Fruit fly (Drosophila melanogaster) whole organism, embryonic: ENCODE results near the gene CG34116.
A peak's percentile ranks its signal among the peaks of the same experiment; 100 is the strongest.

Source experiments
- Aef1 ChIP-seq: fragments of 200-800 bp; sonication (Bioruptor generic); IDR thresholded peaks from 3 replicates; pipeline ENCODE4 v1.3.6; 2022; ENCODE audit warnings: missing biosample characterization, missing genetic modification characterization
- Asciz ChIP-seq: fragments of 200-800 bp; sonication (Bioruptor generic); optimal IDR thresholded peaks from 2 replicates; lab custom pipeline; 2017; ENCODE audit warnings: missing biosample characterization, mild to moderate bottlenecking, missing genetic modification characterization, missing genetic modification reagents
- Atf-2 ChIP-seq: fragments of 200-800 bp; sonication (Bioruptor generic); optimal IDR thresholded peaks from 2 replicates; lab custom pipeline; 2016; ENCODE audit warnings: missing biosample characterization, missing genetic modification characterization
- Atf3 ChIP-seq: fragments of 200-800 bp; sonication (Bioruptor generic); optimal IDR thresholded peaks from 3 replicates; lab custom pipeline; 2016; ENCODE audit warnings: missing biosample characterization, missing genetic modification characterization
- CG10209 ChIP-seq: fragments of 200-800 bp; sonication (Bioruptor generic); optimal IDR thresholded peaks from 3 replicates; lab custom pipeline; 2017; ENCODE audit warnings: missing biosample characterization, mild to moderate bottlenecking, missing genetic modification characterization, missing genetic modification reagents
- CG10979 ChIP-seq: fragments of 200-800 bp; sonication (Bioruptor generic); optimal IDR thresholded peaks from 2 replicates; lab custom pipeline; 2018; ENCODE audit warnings: missing biosample characterization, mild to moderate bottlenecking, missing genetic modification characterization, moderate library complexity
- CG14667 ChIP-seq: fragments of 200-800 bp; sonication (Bioruptor generic); IDR thresholded peaks from 2 replicates; pipeline ENCODE4 v1.3.6; 2022; ENCODE audit warnings: missing biosample characterization, missing genetic modification characterization
- CG15269 ChIP-seq: fragments of 200-800 bp; sonication (Bioruptor generic); optimal IDR thresholded peaks from 2 replicates; lab custom pipeline; 2018; ENCODE audit warnings: missing biosample characterization, mild to moderate bottlenecking, missing genetic modification characterization, moderate library complexity
- CG1602 ChIP-seq: fragments of 200-800 bp; sonication (Bioruptor generic); optimal IDR thresholded peaks from 3 replicates; lab custom pipeline; 2016; ENCODE audit warnings: missing biosample characterization, missing genetic modification characterization
- CG17186 ChIP-seq: fragments of 200-800 bp; sonication (Bioruptor generic); optimal IDR thresholded peaks from 3 replicates; lab custom pipeline; 2017; ENCODE audit warnings: missing biosample characterization, missing genetic modification reagents, missing genetic modification characterization
- CG17829 ChIP-seq: fragments of 200-800 bp; optimal IDR thresholded peaks from 2 replicates; lab custom pipeline; 2019; ENCODE audit warnings: missing biosample characterization, mild to moderate bottlenecking, missing genetic modification characterization, moderate library complexity
- CG18476 ChIP-seq: fragments of 200-800 bp; sonication (Bioruptor generic); optimal IDR thresholded peaks from 2 replicates; lab custom pipeline; 2016; ENCODE audit warnings: missing biosample characterization, mild to moderate bottlenecking, missing genetic modification characterization
- CG2116 ChIP-seq: fragments of 200-800 bp; sonication (Bioruptor generic); optimal IDR thresholded peaks from 3 replicates; lab custom pipeline; 2018; ENCODE audit warnings: missing biosample characterization, mild to moderate bottlenecking, missing genetic modification characterization
- CG2202 ChIP-seq: fragments of 200-800 bp; sonication (Bioruptor generic); optimal IDR thresholded peaks from 2 replicates; lab custom pipeline; 2018; ENCODE audit warnings: missing biosample characterization, mild to moderate bottlenecking, missing genetic modification characterization
- CG2875 ChIP-seq: fragments of 200-800 bp; sonication (Bioruptor generic); optimal IDR thresholded peaks from 2 replicates; lab custom pipeline; 2017; ENCODE audit warnings: missing biosample characterization, mild to moderate bottlenecking, missing genetic modification characterization, missing genetic modification reagents
- CG4360 ChIP-seq: fragments of 200-800 bp; sonication (Bioruptor generic); IDR thresholded peaks from 2 replicates; pipeline ENCODE4 v1.3.6; 2022; ENCODE audit warnings: missing biosample characterization, missing genetic modification characterization
- CG6654 ChIP-seq: fragments of 200-800 bp; sonication (Bioruptor generic); optimal IDR thresholded peaks from 2 replicates; lab custom pipeline; 2017; ENCODE audit warnings: missing biosample characterization, mild to moderate bottlenecking, missing genetic modification characterization
- CG7786 ChIP-seq: fragments of 200-800 bp; sonication (Bioruptor generic); optimal IDR thresholded peaks from 2 replicates; lab custom pipeline; 2016; ENCODE audit warnings: missing biosample characterization, missing genetic modification characterization
- CHES-1-like ChIP-seq: fragments of 200-800 bp; sonication (Bioruptor generic); optimal IDR thresholded peaks from 2 replicates; lab custom pipeline; 2016; ENCODE audit warnings: missing biosample characterization, missing genetic modification characterization
- Dp ChIP-seq: fragments of 200-800 bp; sonication (Bioruptor generic); optimal IDR thresholded peaks from 2 replicates; lab custom pipeline; 2018; ENCODE audit warnings: missing biosample characterization, mild to moderate bottlenecking, missing genetic modification characterization, moderate library complexity
- Hr51 ChIP-seq, 2 experiments: fragments of 200-800 bp; sonication (Bioruptor generic); optimal IDR thresholded peaks; 2 replicates in 1 of 2; 3 replicates in 1 of 2; lab custom pipeline; 2016 to 2018; ENCODE audit warnings: missing biosample characterization in 2 of 2, missing genetic modification characterization in 2 of 2, mild to moderate bottlenecking in 1 of 2, moderate library complexity in 1 of 2
- Med ChIP-seq: fragments of 200-800 bp; sonication (Bioruptor generic); peaks from one replicate; lab custom pipeline; 2016; ENCODE audit warnings: missing biosample characterization, missing genetic modification characterization, mild to moderate bottlenecking, inconsistent platforms, moderate library complexity
- NC2α ChIP-seq: fragments of 200-800 bp; sonication (Bioruptor generic); optimal IDR thresholded peaks from 2 replicates; lab custom pipeline; 2016; ENCODE audit warnings: missing biosample characterization, missing genetic modification characterization
- Stat92E ChIP-seq, 3 experiments: fragments of >200 bp in 2 of 3; fragments of 200-800 bp in 1 of 3; sonication (Bioruptor generic) in 1 of 3; optimal IDR thresholded peaks; 2 replicates each; lab custom pipeline; 2017 to 2019; ENCODE audit warnings: missing biosample characterization in 3 of 3, missing genetic modification characterization in 3 of 3, mild to moderate bottlenecking in 1 of 3, moderate library complexity in 1 of 3
- chn ChIP-seq: fragments of 200-800 bp; sonication (Bioruptor generic); optimal IDR thresholded peaks from 2 replicates; lab custom pipeline; 2016; ENCODE audit warnings: missing biosample characterization, missing genetic modification characterization
- dan ChIP-seq: fragments of 200-800 bp; sonication (Bioruptor generic); IDR thresholded peaks from 2 replicates; pipeline ENCODE4 v1.3.6; 2022; ENCODE audit warnings: missing biosample characterization, missing genetic modification characterization
- dati ChIP-seq: fragments of 200-800 bp; sonication (Bioruptor generic); IDR thresholded peaks from 2 replicates; pipeline ENCODE4 v1.3.6; 2022; ENCODE audit warnings: missing biosample characterization, missing genetic modification characterization
- dmrt11E ChIP-seq: fragments of 200-800 bp; sonication (Bioruptor generic); optimal IDR thresholded peaks from 3 replicates; lab custom pipeline; 2018; ENCODE audit warnings: missing biosample characterization, mild to moderate bottlenecking, missing genetic modification characterization, moderate library complexity
- esg ChIP-seq: fragments of 200-800 bp; sonication (Bioruptor generic); conservative IDR thresholded peaks from 2 replicates; pipeline ENCODE4 v1.3.6; 2022; ENCODE audit warnings: missing biosample characterization, missing genetic modification characterization
- ewg ChIP-seq: fragments of 200-800 bp; sonication (Bioruptor generic); optimal IDR thresholded peaks from 3 replicates; lab custom pipeline; 2017; ENCODE audit warnings: mild to moderate bottlenecking, missing biosample characterization, missing genetic modification reagents, missing genetic modification characterization
- eyg ChIP-seq: fragments of 200-800 bp; sonication (Bioruptor generic); optimal IDR thresholded peaks from 3 replicates; lab custom pipeline; 2016; ENCODE audit warnings: missing biosample characterization, missing genetic modification characterization
- gcm2 ChIP-seq: fragments of 200-800 bp; sonication (Bioruptor generic); optimal IDR thresholded peaks from 2 replicates; lab custom pipeline; 2016; ENCODE audit warnings: missing biosample characterization, missing genetic modification characterization
- grau ChIP-seq: fragments of 200-800 bp; optimal IDR thresholded peaks from 3 replicates; lab custom pipeline; 2019; ENCODE audit warnings: missing biosample characterization, mild to moderate bottlenecking, missing genetic modification characterization, moderate library complexity
- grn ChIP-seq: fragments of 200-800 bp; sonication (Bioruptor generic); optimal IDR thresholded peaks from 3 replicates; lab custom pipeline; 2017; ENCODE audit warnings: missing biosample characterization, missing genetic modification characterization
- lov ChIP-seq, 2 experiments: fragments of 200-800 bp in 1 of 2; fragments of >200 bp in 1 of 2; sonication (Bioruptor generic) in 1 of 2; IDR thresholded peaks in 1 of 2; optimal IDR thresholded peaks in 1 of 2; 2 replicates in 1 of 2; 3 replicates in 1 of 2; pipeline versions ENCODE4 v1.3.6 to Lab custom; 2017 to 2022; ENCODE audit warnings: missing biosample characterization in 1 of 2, missing genetic modification characterization in 1 of 2
- mam ChIP-seq: fragments of 200-800 bp; sonication (Bioruptor generic); optimal IDR thresholded peaks from 3 replicates; lab custom pipeline; 2016; ENCODE audit warnings: missing biosample characterization, missing genetic modification characterization
- onecut ChIP-seq: fragments of 200-800 bp; sonication (Bioruptor generic); IDR thresholded peaks from 2 replicates; pipeline ENCODE4 v1.3.6; 2022; ENCODE audit warnings: missing biosample characterization, missing genetic modification characterization
- org-1 ChIP-seq: fragments of 200-800 bp; sonication (Bioruptor generic); optimal IDR thresholded peaks from 2 replicates; lab custom pipeline; 2017; ENCODE audit warnings: missing biosample characterization, missing genetic modification characterization
- psq ChIP-seq: fragments of 200-800 bp; sonication (Bioruptor generic); optimal IDR thresholded peaks from 2 replicates; lab custom pipeline; 2017; ENCODE audit warnings: missing biosample characterization, missing genetic modification characterization
- row ChIP-seq: fragments of 200-800 bp; sonication (Bioruptor generic); IDR thresholded peaks from 3 replicates; pipeline ENCODE4 v1.3.6; 2022; ENCODE audit warnings: missing biosample characterization, missing genetic modification characterization
- seq ChIP-seq: fragments of 200-800 bp; sonication (Bioruptor generic); IDR thresholded peaks from 2 replicates; pipeline ENCODE4 v1.3.6; 2022; ENCODE audit warnings: missing biosample characterization, missing genetic modification characterization
- slou ChIP-seq: fragments of 200-800 bp; sonication (Bioruptor generic); optimal IDR thresholded peaks from 3 replicates; lab custom pipeline; 2016; ENCODE audit warnings: missing biosample characterization, missing genetic modification characterization
- sqz ChIP-seq: fragments of 200-800 bp; sonication (Bioruptor generic); optimal IDR thresholded peaks from 3 replicates; lab custom pipeline; 2018; ENCODE audit warnings: missing biosample characterization, mild to moderate bottlenecking, missing genetic modification characterization
- ssp ChIP-seq: fragments of 200-800 bp; sonication (Bioruptor generic); IDR thresholded peaks from 2 replicates; pipeline ENCODE4 v1.3.6; 2022; ENCODE audit warnings: missing biosample characterization, missing genetic modification characterization
- tna ChIP-seq: fragments of 200-800 bp; sonication (Bioruptor generic); IDR thresholded peaks from 2 replicates; pipeline ENCODE4 v1.3.6; 2022; ENCODE audit warnings: missing biosample characterization, missing genetic modification characterization; ENCODE audit not compliant: partially characterized antibody
- trh ChIP-seq: fragments of 200-800 bp; sonication (Bioruptor generic); optimal IDR thresholded peaks from 2 replicates; lab custom pipeline; 2016; ENCODE audit warnings: missing biosample characterization, missing genetic modification characterization
- unpg ChIP-seq: fragments of 200-800 bp; sonication (Bioruptor generic); optimal IDR thresholded peaks from 3 replicates; lab custom pipeline; 2018; ENCODE audit warnings: missing biosample characterization, mild to moderate bottlenecking, missing genetic modification characterization, moderate library complexity
- zen ChIP-seq: fragments of 200-800 bp; sonication (Bioruptor generic); optimal IDR thresholded peaks from 3 replicates; lab custom pipeline; 2018; ENCODE audit warnings: missing biosample characterization, mild to moderate bottlenecking, missing genetic modification characterization, moderate library complexity

CG34116 gene

DNA sequence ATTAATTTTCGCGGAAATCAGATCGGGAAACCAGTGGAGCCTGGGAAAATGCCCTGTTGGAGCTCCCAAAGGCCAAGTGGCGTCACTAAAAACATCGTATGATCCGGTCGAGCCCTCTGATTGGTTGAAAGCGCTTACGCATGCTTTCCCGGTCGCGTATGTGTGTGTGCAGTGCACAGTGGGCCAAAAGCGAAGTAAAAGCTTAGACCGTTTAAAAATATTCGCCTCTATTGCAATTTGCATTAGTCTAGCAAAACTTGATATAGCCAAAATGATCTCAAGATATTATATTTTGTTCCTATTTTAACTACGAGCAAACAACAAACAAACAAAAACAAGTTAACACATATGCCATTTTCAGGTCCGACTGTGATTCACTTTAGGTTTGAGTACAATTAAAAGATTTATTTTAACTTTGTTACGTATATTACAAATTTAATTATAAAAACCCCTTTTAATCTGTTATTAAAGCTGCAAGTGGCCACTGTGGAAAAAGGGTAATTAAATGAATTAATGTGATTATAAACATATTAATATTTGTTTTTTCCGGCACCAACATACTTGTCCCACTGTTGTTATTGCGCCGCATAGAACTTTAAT, 11.5 kb downstream of the CG34116 start (continued):
- TF ChIP-seq zen (tag; lab: Kevin White, UChicago) = peak; percentile 39
- TF ChIP-seq Hr51 (GFP tag; optimal IDR thresholded peaks at IDR 0.05; lab: Kevin White, UChicago) = peak; percentile 66 to 89
- TF ChIP-seq CG4360 (GFP tag; lab: Robert Waterston, UW) = no peak
- peak; percentile 70 for TF ChIP-seq unpg
- TF ChIP-seq chn (GFP tag; lab: Kevin White, UChicago) = peak; percentile 72
- TF ChIP-seq org-1 (GFP tag; lab: Kevin White, UChicago) = peak; percentile 85
- no peak for TF ChIP-seq dati (GFP tag; lab: Robert Waterston, UW)
- no peak for TF ChIP-seq Aef1 (GFP tag; lab: Robert Waterston, UW)
- TF ChIP-seq CG2875 (GFP tag; lab: Kevin White, UChicago) = peak; percentile 77
- TF ChIP-seq psq (GFP tag; lab: Kevin White, UChicago) = peak; percentile 13
- TF ChIP-seq dan (GFP tag; lab: Robert Waterston, UW) = no peak
- TF ChIP-seq CG14667 (GFP tag; lab: Robert Waterston, UW) = peak; percentile 47; the same call in 1 of the 2 replicates
- TF ChIP-seq slou = peak; percentile 72

DNA sequence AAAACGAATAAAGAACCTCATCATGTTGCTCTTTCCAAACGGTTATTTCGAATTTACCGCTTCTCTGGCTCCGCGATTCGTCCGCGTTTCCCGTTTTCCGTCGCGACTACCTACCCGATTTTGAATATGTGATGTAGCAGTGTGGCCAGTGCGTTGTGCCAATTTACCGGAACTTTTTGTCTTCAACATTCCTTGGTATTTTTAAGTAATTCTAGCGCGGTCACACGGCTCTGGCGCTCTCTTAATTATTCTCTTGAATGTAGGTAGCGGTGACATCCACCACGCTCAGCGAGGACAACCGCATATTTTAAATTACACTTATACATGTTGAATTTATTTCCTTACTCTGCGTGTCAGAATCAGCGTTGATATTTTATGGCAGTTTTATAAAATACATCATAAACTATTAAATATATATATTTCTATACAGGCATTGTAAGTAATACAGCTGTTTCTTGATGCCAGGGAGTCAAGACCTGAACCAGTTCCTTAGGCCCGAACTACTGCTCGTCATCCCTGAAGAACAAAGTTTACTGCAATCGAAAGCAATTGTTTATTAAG, 12.3 kb downstream of the CG34116 start, which contains the start of the genes CG42637, Gyc76C and SREBP:
TSS of gene CG42637 (minus strand) at position 132 of the 561 bp plus-strand sequence.
TSS of gene Gyc76C (minus strand) at position 132 of the 561 bp plus-strand sequence.
TSS of gene SREBP (plus strand) at position 498 of the 561 bp plus-strand sequence.
- peak; percentile 28 for TF ChIP-seq ewg (GFP tag; lab: Kevin White, UChicago)
- no peak for TF ChIP-seq sqz (GFP tag; lab: Kevin White, UChicago)
- TF ChIP-seq CG2116 (GFP tag; lab: Kevin White, UChicago) = peak; percentile 69
- TF ChIP-seq gcm2 (GFP tag; lab: Kevin White, UChicago) = no peak
- TF ChIP-seq Dp (GFP tag; lab: Kevin White, UChicago) = peak; percentile 84
- TF ChIP-seq CG10209 (GFP tag; lab: Kevin White, UChicago) = no peak
- no peak for TF ChIP-seq CG6654 (GFP tag; lab: Kevin White, UChicago)
- no peak for TF ChIP-seq CG2202
- TF ChIP-seq NC2α = no peak
- no peak for TF ChIP-seq CG7786
- no peak for TF ChIP-seq mam
- TF ChIP-seq dmrt11E = peak; percentile 1
- no peak for TF ChIP-seq Atf3 (GFP tag; lab: Kevin White, UChicago)
- TF ChIP-seq seq = no peak; the same call in 1 of the 2 replicates
- TF ChIP-seq Atf-2 = no peak
- TF ChIP-seq Med (GFP tag; lab: Kevin White, UChicago) = peak; percentile 91
- no peak for TF ChIP-seq onecut (GFP tag; lab: Robert Waterston, UW)
- TF ChIP-seq CHES-1-like (GFP tag; lab: Kevin White, UChicago) = no peak
- peak; percentile 32 for TF ChIP-seq grau (tag; lab: Kevin White, UChicago)
- no peak for TF ChIP-seq grn (GFP tag; lab: Kevin White, UChicago)
- no peak for TF ChIP-seq CG1602 (GFP tag; lab: Kevin White, UChicago)
- TF ChIP-seq trh (GFP tag; lab: Kevin White, UChicago) = no peak
- no peak for TF ChIP-seq tna (GFP tag; lab: Robert Waterston, UW)
- TF ChIP-seq ssp = no peak
- no peak for TF ChIP-seq CG10979 (tag; lab: Kevin White, UChicago)
- peak in 1 of 3 experiments; percentile 65 for TF ChIP-seq Stat92E (GFP tag; optimal IDR thresholded peaks at IDR 0.05; lab: Kevin White, UChicago)
- peak; percentile 43 for TF ChIP-seq CG17829 (tag; lab: Kevin White, UChicago)
- TF ChIP-seq eyg (GFP tag; lab: Kevin White, UChicago) = no peak
- no peak for TF ChIP-seq esg
- TF ChIP-seq row (GFP tag; lab: Robert Waterston, UW) = peak; percentile 43; the same call in 2 of the 3 replicates
- no peak for TF ChIP-seq Asciz (GFP tag; lab: Kevin White, UChicago)
- TF ChIP-seq lov (optimal IDR thresholded peaks at IDR 0.05; lab: Kevin White, UChicago) = no peak
- TF ChIP-seq lov (GFP tag; IDR thresholded peaks at IDR 0.05; lab: Robert Waterston, UW) = no peak
- TF ChIP-seq CG18476 (GFP tag; lab: Kevin White, UChicago) = no peak
- no peak for TF ChIP-seq CG15269 (tag; lab: Kevin White, UChicago)
- TF ChIP-seq CG17186 = peak; percentile 56
